Worm (Caenorhabditis elegans) whole organism, L1 larva: ENCODE measurements around the gene vps-24.

ENCODE experiments used
- C04F5.9 ChIP-seq: sonication (generic microtip); optimal IDR thresholded peaks from 2 replicates; lab custom pipeline; 2016; ENCODE audit warnings: missing genetic modification characterization, missing compliant biosample characterization
- dpl-1 ChIP-seq, 3 experiments: fragments of 150-350 bp in 2 of 3; sonication (generic microtip) in 1 of 3; optimal IDR thresholded peaks; 2 replicates each; lab custom pipeline; 2014 to 2017; ENCODE audit warnings: missing biosample characterization in 3 of 3, missing genetic modification characterization in 3 of 3, missing genetic modification reagents in 3 of 3
- lin-15B ChIP-seq: fragments of 150-350 bp; sonication (generic microtip); optimal IDR thresholded peaks from 3 replicates; lab custom pipeline; 2014; ENCODE audit warnings: missing biosample characterization, missing genetic modification characterization
- sox-4 ChIP-seq: sonication (generic microtip); optimal IDR thresholded peaks from 2 replicates; lab custom pipeline; 2016; ENCODE audit warnings: missing genetic modification characterization, missing compliant biosample characterization

ce11 chrII:5001866-5002265 lies 8.1 kb downstream of the vps-24 start:
- TF ChIP-seq dpl-1 (GFP tag; optimal IDR thresholded peaks at IDR 0.05; lab: Kevin White, UChicago), result no peak
- TF ChIP-seq C04F5.9 (tag; lab: Kevin White, UChicago), result no peak
- no peak for TF ChIP-seq sox-4 (tag; lab: Kevin White, UChicago)
- no peak for TF ChIP-seq lin-15B
